Worm (Caenorhabditis elegans): ENCODE measurements around the gene K02C4.2.
A peak's percentile ranks its signal among the peaks of the same experiment; 100 is the strongest.

DNA sequence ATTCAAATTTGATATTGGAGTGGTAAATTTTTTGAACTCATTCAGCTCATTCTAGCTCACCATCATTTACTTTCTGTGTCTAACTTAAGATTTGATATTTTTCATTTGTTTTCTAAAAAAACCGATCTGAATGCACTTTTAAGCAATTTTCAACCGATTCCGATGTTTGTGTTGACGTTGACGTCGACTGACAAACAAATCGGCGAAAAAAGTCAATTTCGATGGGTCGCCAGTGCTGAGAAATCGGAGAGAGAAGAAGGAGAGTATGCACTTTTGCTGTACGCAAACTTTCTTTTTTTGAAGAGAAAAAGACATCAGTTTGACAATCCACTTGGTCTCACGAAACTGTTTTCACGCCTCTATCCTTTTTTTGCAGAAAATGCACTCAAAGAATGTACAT lies 49.9 kb downstream of the K02C4.2 start:
- TF ChIP-seq efl-1 (optimal IDR thresholded peaks at IDR 0.05) (no peak), efl-1 (GFP tag; optimal IDR thresholded peaks at IDR 0.05 in 1 of 2) (peak in 1 of 2 experiments; percentile 86), sox-4 (tag; optimal IDR thresholded peaks at IDR 0.05) (no peak), nhr-76 (tag; optimal IDR thresholded peaks at IDR 0.05) (no peak), lin-39 (tag; optimal IDR thresholded peaks at IDR 0.05) (no peak), lin-13 (GFP tag; optimal IDR thresholded peaks at IDR 0.05) (no peak), mef-2 (tag; optimal IDR thresholded peaks at IDR 0.05) (no peak), C34B4.2 (tag; optimal IDR thresholded peaks at IDR 0.05) (no peak), lin-35 (GFP tag; optimal IDR thresholded peaks at IDR 0.05) (no peak)
